Worm (Caenorhabditis elegans) whole organism, early embryonic: ENCODE measurements around the gene C47D12.4.

Source experiments
- B0310.2 ChIP-seq: sonication (generic microtip); optimal IDR thresholded peaks from 2 replicates; lab custom pipeline; 2016; ENCODE audit warnings: mild to moderate bottlenecking, missing genetic modification characterization, missing compliant biosample characterization
- F13C5.2 ChIP-seq: sonication (generic microtip); optimal IDR thresholded peaks from 2 replicates; lab custom pipeline; 2017; ENCODE audit warnings: mild to moderate bottlenecking, missing genetic modification characterization, inconsistent platforms, missing compliant biosample characterization
- aly-1 ChIP-seq: sonication (generic microtip); optimal IDR thresholded peaks from 2 replicates; lab custom pipeline; 2016; ENCODE audit warnings: missing genetic modification characterization, missing compliant biosample characterization
- ama-1 ChIP-seq: fragments of 150-350 bp; optimal IDR thresholded peaks from 2 replicates; lab custom pipeline; 2014
- ceh-13 ChIP-seq: fragments of 200-800 bp; sonication (Bioruptor generic); optimal IDR thresholded peaks from 2 replicates; lab custom pipeline; 2018; ENCODE audit warnings: mild to moderate bottlenecking, missing genetic modification characterization, missing compliant biosample characterization
- ceh-36 ChIP-seq: sonication (generic microtip); optimal IDR thresholded peaks from 2 replicates; lab custom pipeline; 2016; ENCODE audit warnings: missing genetic modification characterization, inconsistent platforms, missing compliant biosample characterization
- ets-7 ChIP-seq: sonication (generic microtip); optimal IDR thresholded peaks from 2 replicates; lab custom pipeline; 2016; ENCODE audit warnings: missing genotype, missing genetic modification characterization, missing compliant biosample characterization
- flt-1 ChIP-seq: fragments of 200-800 bp; sonication (Bioruptor generic); IDR thresholded peaks from 2 replicates; pipeline ENCODE4 v1.3.6; 2022; ENCODE audit warnings: missing genetic modification characterization, missing compliant biosample characterization
- hmbx-1 ChIP-seq: sonication (generic microtip); optimal IDR thresholded peaks from 2 replicates; lab custom pipeline; 2016; ENCODE audit warnings: mild to moderate bottlenecking, missing genetic modification characterization, missing compliant biosample characterization
- hmg-4 ChIP-seq: fragments of 200-800 bp; sonication (Bioruptor generic); optimal IDR thresholded peaks from 2 replicates; lab custom pipeline; 2018; ENCODE audit warnings: mild to moderate bottlenecking, missing genetic modification characterization, missing compliant biosample characterization
- hnd-1 ChIP-seq: sonication (generic microtip); optimal IDR thresholded peaks from 2 replicates; lab custom pipeline; 2016; ENCODE audit warnings: missing genetic modification characterization, missing compliant biosample characterization
- pes-1 ChIP-seq: fragments of 200-800 bp; sonication (Bioruptor generic); IDR thresholded peaks from 2 replicates; pipeline ENCODE4 v1.3.6; 2022; ENCODE audit warnings: missing genetic modification reagents, missing genetic modification characterization, missing compliant biosample characterization
- scrt-1 ChIP-seq: fragments of 200-800 bp; sonication (Bioruptor generic); IDR thresholded peaks from 2 replicates; pipeline ENCODE4 v1.3.6; 2022; ENCODE audit warnings: missing genetic modification characterization, missing compliant biosample characterization
- sea-1 ChIP-seq: fragments of 200-800 bp; sonication (Bioruptor generic); conservative IDR thresholded peaks from 2 replicates; pipeline ENCODE4 v1.3.6; 2022; ENCODE audit warnings: missing genetic modification characterization, missing compliant biosample characterization
- tbx-11 ChIP-seq: fragments of 200-800 bp; sonication (Bioruptor generic); IDR thresholded peaks from 2 replicates; pipeline ENCODE4 v1.3.6; 2022; ENCODE audit warnings: missing genetic modification characterization, missing compliant biosample characterization
- tbx-37 ChIP-seq: fragments of 200-800 bp; sonication (Bioruptor generic); conservative IDR thresholded peaks from 2 replicates; pipeline ENCODE4 v1.3.6; 2022; ENCODE audit warnings: missing genetic modification reagents, missing genetic modification characterization, missing compliant biosample characterization
- tra-4 ChIP-seq: sonication (generic microtip); optimal IDR thresholded peaks from 2 replicates; lab custom pipeline; 2017; ENCODE audit warnings: missing genetic modification characterization, missing compliant biosample characterization

The C47D12.4 gene

DNA sequence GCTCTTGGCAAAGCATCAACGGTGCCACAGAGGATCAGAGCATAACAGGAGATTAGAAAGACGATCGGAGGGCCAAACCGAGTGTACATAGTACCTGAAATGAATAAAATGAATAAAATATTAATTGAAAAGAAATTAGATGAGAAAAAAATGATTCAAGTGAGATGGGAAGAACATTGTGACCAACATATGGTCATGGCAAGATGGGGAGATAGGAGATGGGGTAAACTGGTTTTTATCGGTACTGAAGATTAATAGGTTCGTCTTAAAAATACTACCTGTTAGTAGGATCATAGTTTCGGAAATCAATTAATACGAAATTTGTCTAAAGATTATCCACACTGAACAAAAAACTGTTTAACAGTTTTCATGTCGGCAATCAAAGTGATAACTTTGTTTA lies 24.5 kb upstream of the C47D12.4 start, which contains the start of gene nep-1:
TSS of gene nep-1 (minus strand) at position 101 of the 400 bp plus-strand sequence.
- TF ChIP-seq pes-1 = no peak
- no peak for TF ChIP-seq hmbx-1 (tag; lab: Kevin White, UChicago)
- no peak for TF ChIP-seq flt-1 (GFP tag; lab: Robert Waterston, UW)
- no peak for TF ChIP-seq F13C5.2
- TF ChIP-seq tbx-37 (GFP tag; lab: Robert Waterston, UW) = no peak
- TF ChIP-seq ama-1 (lab: Kevin White, UChicago) = no peak
- TF ChIP-seq hnd-1 (tag; lab: Kevin White, UChicago) = no peak
- no peak for TF ChIP-seq sea-1 (GFP tag; lab: Robert Waterston, UW)
- no peak for TF ChIP-seq tbx-11 (GFP tag; lab: Robert Waterston, UW)
- no peak for TF ChIP-seq B0310.2 (tag; lab: Kevin White, UChicago)
- no peak for TF ChIP-seq ets-7 (tag; lab: Kevin White, UChicago)
- no peak for TF ChIP-seq ceh-13 (GFP tag; lab: Kevin White, UChicago)
- no peak for TF ChIP-seq tra-4 (tag; lab: Kevin White, UChicago)

DNA sequence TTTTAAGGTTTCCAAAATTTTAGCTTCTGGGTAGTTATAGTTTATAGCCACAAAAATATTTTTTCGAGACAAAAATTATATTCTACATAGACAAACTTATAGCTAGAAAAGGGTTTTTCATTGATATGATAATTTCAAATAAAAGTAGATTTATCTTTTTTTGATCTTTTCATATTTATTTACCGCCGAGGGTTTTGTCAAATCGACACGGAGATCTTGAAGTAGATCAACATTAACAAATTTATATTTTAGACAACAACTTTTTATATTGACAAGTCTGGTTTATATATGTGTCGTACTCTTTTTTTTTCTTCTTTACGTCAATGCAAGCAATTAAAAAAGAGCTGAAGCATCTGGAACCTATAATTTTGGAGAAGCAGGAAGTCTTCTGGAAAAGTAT lies 22.7 kb upstream of the C47D12.4 start:
- TF ChIP-seq scrt-1 (GFP tag; lab: Robert Waterston, UW) (no peak), hmbx-1 (tag; lab: Kevin White, UChicago) (no peak), tra-4 (tag; lab: Kevin White, UChicago) (no peak), tbx-11 (GFP tag; lab: Robert Waterston, UW) (no peak), sea-1 (GFP tag; lab: Robert Waterston, UW) (no peak), F13C5.2 (no peak), B0310.2 (tag; lab: Kevin White, UChicago) (no peak), ets-7 (tag; lab: Kevin White, UChicago) (no peak), hnd-1 (tag; lab: Kevin White, UChicago) (no peak), pes-1 (no peak), ama-1 (lab: Kevin White, UChicago) (no peak), hmg-4 (GFP tag; lab: Kevin White, UChicago) (no peak), flt-1 (GFP tag; lab: Robert Waterston, UW) (no peak), ceh-13 (GFP tag; lab: Kevin White, UChicago) (no peak), tbx-37 (GFP tag; lab: Robert Waterston, UW) (no peak), ceh-36 (tag; lab: Kevin White, UChicago) (no peak), aly-1 (tag; lab: Kevin White, UChicago) (no peak)

- TF ChIP-seq flt-1 (GFP tag; lab: Robert Waterston, UW) (0 out of 2 replicates have a peak, but pooled peaks have one; percentile 48), F13C5.2 (peak; percentile 39), ama-1 (lab: Kevin White, UChicago) (no peak)
Observed at ce11 chrII:11675877-11676473, 5.6 kb upstream of the C47D12.4 start, which contains the start of the genes trr-1 and C47D12.2. Gene trr-1 (minus strand): TSS chrII:11675927. Gene C47D12.2 (plus strand): TSS chrII:11676306.

DNA sequence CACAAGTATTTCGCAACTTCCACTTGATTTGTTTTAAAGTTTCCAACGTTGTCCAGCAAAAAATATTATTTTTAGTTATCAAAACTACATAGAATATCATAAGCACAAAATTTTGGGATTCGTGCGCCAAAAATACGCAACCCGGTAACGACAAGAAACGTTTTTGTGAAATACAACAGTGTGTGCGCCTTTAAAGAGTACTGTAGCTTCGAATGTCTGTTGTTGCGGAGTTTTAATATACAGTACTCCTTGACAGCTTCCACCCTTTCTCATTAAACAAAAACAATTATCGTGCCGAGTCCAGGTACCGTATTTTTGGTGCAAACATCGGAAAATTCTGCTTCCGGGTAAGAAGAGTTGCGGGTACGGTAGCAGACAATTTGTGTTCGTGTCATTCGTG lies 1.4 kb upstream of the C47D12.4 start:
- TF ChIP-seq tbx-11 (GFP tag; lab: Robert Waterston, UW) (no peak), sea-1 (GFP tag; lab: Robert Waterston, UW) (no peak), aly-1 (tag; lab: Kevin White, UChicago) (no peak), F13C5.2 (no peak), ceh-13 (GFP tag; lab: Kevin White, UChicago) (no peak), hmg-4 (GFP tag; lab: Kevin White, UChicago) (no peak), B0310.2 (tag; lab: Kevin White, UChicago) (no peak), ceh-36 (tag; lab: Kevin White, UChicago) (no peak), scrt-1 (GFP tag; lab: Robert Waterston, UW) (no peak), ama-1 (lab: Kevin White, UChicago) (no peak), tra-4 (tag; lab: Kevin White, UChicago) (no peak), hnd-1 (tag; lab: Kevin White, UChicago) (no peak), hmbx-1 (tag; lab: Kevin White, UChicago) (no peak), tbx-37 (GFP tag; lab: Robert Waterston, UW) (no peak), ets-7 (tag; lab: Kevin White, UChicago) (no peak), pes-1 (no peak), flt-1 (GFP tag; lab: Robert Waterston, UW) (no peak)

ce11 chrII:11685177-11685576 lies 3.6 kb downstream of the C47D12.4 start, which contains the start of gene C47D12.5:
Gene C47D12.5 (minus strand): TSS chrII:11685277.
- TF ChIP-seq F13C5.2 (no peak), aly-1 (tag; lab: Kevin White, UChicago) (no peak), tbx-11 (GFP tag; lab: Robert Waterston, UW) (no peak), B0310.2 (tag; lab: Kevin White, UChicago) (no peak), ceh-13 (GFP tag; lab: Kevin White, UChicago) (no peak), tra-4 (tag; lab: Kevin White, UChicago) (no peak), ceh-36 (tag; lab: Kevin White, UChicago) (no peak), scrt-1 (GFP tag; lab: Robert Waterston, UW) (no peak), hmbx-1 (tag; lab: Kevin White, UChicago) (no peak), flt-1 (GFP tag; lab: Robert Waterston, UW) (no peak)

DNA sequence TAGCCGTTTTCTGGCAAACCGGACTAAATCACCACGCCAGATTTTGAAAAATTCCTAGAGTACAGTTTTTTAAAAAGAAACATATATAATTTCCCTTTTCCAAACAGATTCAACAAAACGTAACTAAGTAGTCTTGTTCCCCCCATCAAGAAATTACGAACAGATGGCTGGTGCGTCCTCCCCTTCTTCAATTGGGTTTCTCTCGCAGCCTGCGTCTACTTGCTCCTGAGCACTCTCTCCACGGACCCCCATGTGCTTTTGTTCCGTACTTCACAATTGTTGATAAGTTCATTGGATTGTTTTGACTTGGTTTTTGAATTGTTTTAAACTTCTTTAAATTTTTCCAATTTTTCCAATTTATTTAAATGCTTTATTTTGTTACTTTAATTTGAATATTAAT lies 6.4 kb downstream of the C47D12.4 start:
- TF ChIP-seq sea-1 (GFP tag; lab: Robert Waterston, UW) (no peak), ceh-36 (tag; lab: Kevin White, UChicago) (no peak), B0310.2 (tag; lab: Kevin White, UChicago) (no peak)

ce11 chrII:11688643-11689042 lies 7.1 kb downstream of the C47D12.4 start, which contains the start of gene kel-1:
Gene kel-1 (plus strand): TSS chrII:11688943.
- TF ChIP-seq hmbx-1 (tag; lab: Kevin White, UChicago) (no peak), ceh-36 (tag; lab: Kevin White, UChicago) (no peak), tbx-37 (GFP tag; lab: Robert Waterston, UW) (no peak), pes-1 (no peak), tbx-11 (GFP tag; lab: Robert Waterston, UW) (no peak), B0310.2 (tag; lab: Kevin White, UChicago) (no peak), hnd-1 (tag; lab: Kevin White, UChicago) (no peak), scrt-1 (GFP tag; lab: Robert Waterston, UW) (no peak), flt-1 (GFP tag; lab: Robert Waterston, UW) (no peak), F13C5.2 (no peak), hmg-4 (GFP tag; lab: Kevin White, UChicago) (no peak), aly-1 (tag; lab: Kevin White, UChicago) (no peak), ceh-13 (GFP tag; lab: Kevin White, UChicago) (no peak), tra-4 (tag; lab: Kevin White, UChicago) (no peak), ama-1 (lab: Kevin White, UChicago) (no peak), sea-1 (GFP tag; lab: Robert Waterston, UW) (no peak)
